Fruit fly (Drosophila melanogaster) whole organism, embryonic: ENCODE results near the gene hkb.

ENCODE experiments used
- Bgb ChIP-seq: fragments of 200-800 bp; sonication (Bioruptor generic); IDR thresholded peaks from 2 replicates; pipeline ENCODE4 v1.3.6; 2022; ENCODE audit warnings: missing biosample characterization, missing genetic modification characterization; ENCODE audit not compliant: partially characterized antibody
- CG12071 ChIP-seq: fragments of 200-800 bp; sonication (Bioruptor generic); optimal IDR thresholded peaks from 3 replicates; lab custom pipeline; 2018; ENCODE audit warnings: missing biosample characterization, mild to moderate bottlenecking, missing genetic modification characterization
- CG13296 ChIP-seq: fragments of 200-800 bp; sonication (Bioruptor generic); optimal IDR thresholded peaks from 3 replicates; lab custom pipeline; 2018; ENCODE audit warnings: missing biosample characterization, mild to moderate bottlenecking, missing genetic modification characterization
- CG14965 ChIP-seq: fragments of 200-800 bp; sonication (Bioruptor generic); optimal IDR thresholded peaks from 2 replicates; lab custom pipeline; 2016; ENCODE audit warnings: missing biosample characterization, missing genetic modification characterization, borderline replicate concordance
- CG17612 ChIP-seq: fragments of 200-800 bp; sonication (Bioruptor generic); IDR thresholded peaks from 2 replicates; pipeline ENCODE4 v1.3.6; 2022; ENCODE audit warnings: missing biosample characterization, missing genetic modification characterization
- CG1792 ChIP-seq: fragments of 200-800 bp; sonication (Bioruptor generic); optimal IDR thresholded peaks from 2 replicates; lab custom pipeline; 2016; ENCODE audit warnings: missing biosample characterization, missing genetic modification characterization
- CG18011 ChIP-seq: fragments of 200-800 bp; sonication (Bioruptor generic); optimal IDR thresholded peaks from 2 replicates; lab custom pipeline; 2017; ENCODE audit warnings: missing biosample characterization, missing genetic modification characterization, mild to moderate bottlenecking, moderate library complexity, missing genotype
- CG1832 ChIP-seq: fragments of 200-800 bp; sonication (Bioruptor generic); optimal IDR thresholded peaks from 2 replicates; lab custom pipeline; 2017; ENCODE audit warnings: missing biosample characterization, mild to moderate bottlenecking, missing genetic modification characterization, inconsistent platforms
- CG34224 ChIP-seq: fragments of 200-800 bp; sonication (Bioruptor generic); IDR thresholded peaks from 3 replicates; pipeline ENCODE4 v1.3.6; 2022; ENCODE audit warnings: missing biosample characterization, missing genetic modification characterization; ENCODE audit not compliant: partially characterized antibody
- CG3838 ChIP-seq: fragments of 200-800 bp; sonication (Bioruptor generic); optimal IDR thresholded peaks from 3 replicates; lab custom pipeline; 2016; ENCODE audit warnings: missing biosample characterization, missing genetic modification characterization
- CG3995 ChIP-seq: fragments of 200-800 bp; sonication (Bioruptor generic); optimal IDR thresholded peaks from 3 replicates; lab custom pipeline; 2016; ENCODE audit warnings: missing biosample characterization, missing genetic modification characterization
- CG4820 ChIP-seq: fragments of 200-800 bp; sonication (Bioruptor generic); optimal IDR thresholded peaks from 3 replicates; lab custom pipeline; 2016; ENCODE audit warnings: missing biosample characterization, missing genetic modification characterization
- CG6791 ChIP-seq: fragments of 200-800 bp; sonication (Bioruptor generic); IDR thresholded peaks from 3 replicates; pipeline ENCODE4 v1.3.6; 2022; ENCODE audit warnings: missing biosample characterization, missing genetic modification characterization; ENCODE audit not compliant: partially characterized antibody
- CG7357 ChIP-seq: fragments of 200-800 bp; sonication (Bioruptor generic); IDR thresholded peaks from 3 replicates; pipeline ENCODE4 v1.3.6; 2022; ENCODE audit warnings: missing biosample characterization, missing genetic modification characterization
- CG7928 ChIP-seq: fragments of 200-800 bp; sonication (Bioruptor generic); optimal IDR thresholded peaks from 2 replicates; lab custom pipeline; 2017; ENCODE audit warnings: missing biosample characterization, mild to moderate bottlenecking, missing genetic modification characterization
- CG8290 ChIP-seq, 3 experiments: fragments of 200-800 bp; sonication (Bioruptor generic); optimal IDR thresholded peaks; 2 replicates each; lab custom pipeline; 2016 to 2019; ENCODE audit warnings: missing biosample characterization in 3 of 3, missing genetic modification characterization in 3 of 3, mild to moderate bottlenecking in 2 of 3, moderate library complexity in 1 of 3
- CHES-1-like ChIP-seq: fragments of 200-800 bp; sonication (Bioruptor generic); optimal IDR thresholded peaks from 2 replicates; lab custom pipeline; 2016; ENCODE audit warnings: missing biosample characterization, missing genetic modification characterization
- CkIIα-i1 ChIP-seq: fragments of 200-800 bp; sonication (Bioruptor generic); IDR thresholded peaks from 2 replicates; pipeline ENCODE4 v1.3.6; 2022; ENCODE audit warnings: missing biosample characterization, missing genetic modification characterization
- Dip3 ChIP-seq: fragments of 200-800 bp; sonication (Bioruptor generic); optimal IDR thresholded peaks from 3 replicates; lab custom pipeline; 2016; ENCODE audit warnings: missing biosample characterization, missing genetic modification characterization
- Dll ChIP-seq: fragments of 200-800 bp; sonication (Bioruptor generic); IDR thresholded peaks from 4 replicates; pipeline ENCODE4 v1.3.6; 2022; ENCODE audit warnings: missing biosample characterization, missing genetic modification characterization; ENCODE audit not compliant: partially characterized antibody
- Dp ChIP-seq: fragments of 200-800 bp; sonication (Bioruptor generic); optimal IDR thresholded peaks from 2 replicates; lab custom pipeline; 2018; ENCODE audit warnings: missing biosample characterization, mild to moderate bottlenecking, missing genetic modification characterization, moderate library complexity
- Eip74EF ChIP-seq, 2 experiments: fragments of 200-800 bp in 1 of 2; fragments of >200 bp in 1 of 2; sonication (Bioruptor generic) in 1 of 2; optimal IDR thresholded peaks; 2 replicates each; lab custom pipeline; 2017 to 2019; ENCODE audit warnings: missing biosample characterization in 2 of 2, missing genetic modification characterization in 2 of 2, mild to moderate bottlenecking in 1 of 2, moderate library complexity in 1 of 2
- Fer3 ChIP-seq: fragments of 200-800 bp; sonication (Bioruptor generic); optimal IDR thresholded peaks from 2 replicates; lab custom pipeline; 2018; ENCODE audit warnings: missing biosample characterization, mild to moderate bottlenecking, missing genetic modification characterization, moderate library complexity
- HLHmδ ChIP-seq: fragments of 200-800 bp; sonication (Bioruptor generic); optimal IDR thresholded peaks from 2 replicates; lab custom pipeline; 2018; ENCODE audit warnings: missing biosample characterization, mild to moderate bottlenecking, missing genetic modification characterization, moderate library complexity
- HmgZ ChIP-seq: fragments of 200-800 bp; sonication (Bioruptor generic); optimal IDR thresholded peaks from 2 replicates; lab custom pipeline; 2018; ENCODE audit warnings: missing biosample characterization, mild to moderate bottlenecking, missing genetic modification characterization
- MBD-R2 ChIP-seq: fragments of 200-800 bp; sonication (Bioruptor generic); IDR thresholded peaks from 2 replicates; pipeline ENCODE4 v1.3.6; 2022; ENCODE audit warnings: missing biosample characterization, missing genetic modification characterization
- NfI ChIP-seq: fragments of 200-800 bp; sonication (Bioruptor generic); optimal IDR thresholded peaks from 3 replicates; lab custom pipeline; 2018; ENCODE audit warnings: missing biosample characterization, mild to moderate bottlenecking, missing genetic modification characterization, moderate library complexity
- Opbp ChIP-seq: fragments of 200-800 bp; sonication (Bioruptor generic); IDR thresholded peaks from 3 replicates; pipeline ENCODE4 v1.3.6; 2022; ENCODE audit warnings: missing biosample characterization, missing genetic modification characterization; ENCODE audit not compliant: partially characterized antibody
- Side ChIP-seq: fragments of 200-800 bp; sonication (Bioruptor generic); optimal IDR thresholded peaks from 2 replicates; lab custom pipeline; 2016; ENCODE audit warnings: missing biosample characterization, missing genetic modification characterization
- Sox100B ChIP-seq: fragments of 200-800 bp; sonication (Bioruptor generic); optimal IDR thresholded peaks from 3 replicates; lab custom pipeline; 2018; ENCODE audit warnings: missing biosample characterization, mild to moderate bottlenecking, missing genetic modification characterization
- ac ChIP-seq: fragments of 200-800 bp; sonication (Bioruptor generic); optimal IDR thresholded peaks from 3 replicates; lab custom pipeline; 2017; ENCODE audit warnings: missing biosample characterization, mild to moderate bottlenecking, missing genetic modification characterization
- aop ChIP-seq: fragments of 200-800 bp; sonication (Bioruptor generic); IDR thresholded peaks from 2 replicates; pipeline ENCODE4 v1.3.6; 2022; ENCODE audit warnings: missing biosample characterization, missing genetic modification characterization
- ara ChIP-seq: fragments of 200-800 bp; sonication (Bioruptor generic); IDR thresholded peaks from 2 replicates; pipeline ENCODE4 v1.3.6; 2022; ENCODE audit warnings: missing biosample characterization, missing genetic modification characterization
- cad ChIP-seq: fragments of >200 bp; optimal IDR thresholded peaks from 2 replicates; lab custom pipeline; 2017; ENCODE audit warnings: missing biosample characterization, missing genetic modification characterization
- ci ChIP-seq: fragments of 200-800 bp; sonication (Bioruptor generic); IDR thresholded peaks from 3 replicates; pipeline ENCODE4 v1.3.6; 2022; ENCODE audit warnings: missing biosample characterization, missing genetic modification characterization
- dysf ChIP-seq: fragments of 200-800 bp; sonication (Bioruptor generic); IDR thresholded peaks from 3 replicates; pipeline ENCODE4 v1.3.6; 2022; ENCODE audit warnings: missing biosample characterization, missing genetic modification characterization
- exex ChIP-seq: fragments of 200-800 bp; sonication (Bioruptor generic); optimal IDR thresholded peaks from 4 replicates; lab custom pipeline; 2018; ENCODE audit warnings: missing biosample characterization, mild to moderate bottlenecking, missing genetic modification characterization, moderate library complexity
- h ChIP-seq: fragments of >200 bp; optimal IDR thresholded peaks from 2 replicates; lab custom pipeline; 2017
- kay ChIP-seq: fragments of 200-800 bp; sonication (Bioruptor generic); optimal IDR thresholded peaks from 2 replicates; lab custom pipeline; 2016; ENCODE audit warnings: missing biosample characterization, missing genetic modification characterization
- ken ChIP-seq: fragments of 200-800 bp; sonication (Bioruptor generic); IDR thresholded peaks from 3 replicates; pipeline ENCODE4 v1.3.6; 2022; ENCODE audit warnings: missing biosample characterization, missing genetic modification characterization
- nerfin-1 ChIP-seq: fragments of 200-800 bp; sonication (Bioruptor generic); optimal IDR thresholded peaks from 3 replicates; lab custom pipeline; 2019; ENCODE audit warnings: missing biosample characterization, mild to moderate bottlenecking, missing genetic modification characterization, moderate library complexity
- otp ChIP-seq: fragments of 200-800 bp; sonication (Bioruptor generic); IDR thresholded peaks from 3 replicates; pipeline ENCODE4, ENCODE4 v1.3.6; 2022; ENCODE audit warnings: missing biosample characterization, missing genetic modification characterization
- p53 ChIP-seq: fragments of 200-800 bp; sonication (Bioruptor generic); optimal IDR thresholded peaks from 2 replicates; lab custom pipeline; 2016; ENCODE audit warnings: missing biosample characterization, missing genetic modification characterization
- ranshi ChIP-seq: fragments of 200-800 bp; sonication (Bioruptor generic); IDR thresholded peaks from 2 replicates; pipeline ENCODE4 v1.3.6; 2022; ENCODE audit warnings: missing biosample characterization, missing genetic modification characterization
- repo ChIP-seq: fragments of 200-800 bp; sonication (Bioruptor generic); optimal IDR thresholded peaks from 2 replicates; lab custom pipeline; 2016; ENCODE audit warnings: missing biosample characterization, missing genetic modification characterization
- sug ChIP-seq: fragments of 200-800 bp; optimal IDR thresholded peaks from 2 replicates; lab custom pipeline; 2019; ENCODE audit warnings: missing biosample characterization, mild to moderate bottlenecking, missing genetic modification characterization, moderate library complexity
- tgo ChIP-seq: fragments of 200-800 bp; sonication (Bioruptor generic); IDR thresholded peaks from 3 replicates; pipeline ENCODE4 v1.3.6; 2022; ENCODE audit warnings: missing biosample characterization, missing genetic modification characterization
- ttk ChIP-seq: fragments of 200-800 bp; sonication (Bioruptor generic); IDR thresholded peaks from 2 replicates; pipeline ENCODE4 v2.1.2; 2022; ENCODE audit warnings: missing biosample characterization, missing genetic modification characterization

hkb gene

DNA sequence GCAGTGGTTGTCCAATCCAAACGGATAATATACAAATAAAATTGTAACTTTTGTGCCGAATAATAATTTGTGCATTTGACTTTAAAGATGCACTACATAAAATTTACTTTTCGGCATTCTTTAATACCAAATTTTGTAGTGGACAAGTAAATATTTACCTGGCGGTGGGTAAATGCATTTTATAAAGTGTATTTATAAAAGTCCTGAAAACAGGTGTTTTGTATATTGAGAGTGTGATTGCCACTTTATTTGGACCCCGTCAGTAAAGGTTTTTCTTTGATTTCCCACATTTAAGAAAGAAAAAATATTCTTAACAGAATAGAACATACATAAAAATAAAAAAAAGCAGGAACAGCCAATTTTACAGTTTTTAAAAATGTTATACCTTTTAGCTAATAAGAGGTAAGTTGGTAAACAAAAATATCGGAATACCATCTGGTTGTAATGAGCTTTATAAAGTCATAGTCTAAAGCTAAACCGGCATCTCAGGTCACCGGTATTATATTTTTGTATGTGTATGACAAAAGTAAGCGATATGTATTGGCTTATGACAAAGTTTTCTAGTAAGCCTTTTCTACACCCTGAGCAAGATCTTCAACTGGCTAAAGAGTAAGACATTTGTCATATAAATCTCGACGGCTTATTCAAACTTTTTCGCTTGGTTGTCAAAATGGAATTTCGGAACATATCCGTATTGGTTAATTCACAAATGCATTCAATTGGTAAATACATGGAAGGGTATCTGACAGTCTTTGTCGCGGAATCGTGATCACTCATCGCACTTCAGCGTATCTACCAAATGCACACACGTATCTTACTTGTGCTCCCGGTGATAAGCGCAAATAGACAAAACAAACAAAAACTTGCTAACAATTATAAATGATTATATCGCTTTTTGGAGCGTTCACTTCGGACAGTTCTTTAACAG, 48.5 kb upstream of the hkb start (continued):
- TF ChIP-seq aop (GFP tag; lab: Robert Waterston, UW), result no peak
- TF ChIP-seq HLHmδ (GFP tag; lab: Kevin White, UChicago), result no peak
- TF ChIP-seq ttk (GFP tag; lab: Robert Waterston, UW), result peak; percentile 85
- no peak for TF ChIP-seq Dll (GFP tag; lab: Robert Waterston, UW)
- peak; percentile 90 for TF ChIP-seq NfI (GFP tag; lab: Kevin White, UChicago)
- TF ChIP-seq dysf (GFP tag; lab: Robert Waterston, UW), result peak; percentile 94
- no peak for TF ChIP-seq h (lab: Kevin White, UChicago)
- TF ChIP-seq CG3838 (GFP tag; lab: Kevin White, UChicago), result peak; percentile 7
- peak; percentile 92 for TF ChIP-seq HmgZ (tag; lab: Kevin White, UChicago)
- TF ChIP-seq ranshi, result peak; percentile 88; the same call in 1 of the 2 replicates
- no peak for TF ChIP-seq ac (GFP tag; lab: Kevin White, UChicago)
- TF ChIP-seq CG3995 (GFP tag; lab: Kevin White, UChicago), result peak; percentile 47
- no peak for TF ChIP-seq cad (GFP tag; lab: Kevin White, UChicago)
- no peak for TF ChIP-seq CG1832 (GFP tag; lab: Kevin White, UChicago)
- peak; percentile 39 for TF ChIP-seq CG7928
- peak; percentile 80 for TF ChIP-seq CHES-1-like
- peak; percentile 86 for TF ChIP-seq ken (GFP tag; lab: Robert Waterston, UW)
- no peak for TF ChIP-seq CG8290 (GFP tag; optimal IDR thresholded peaks at IDR 0.05; lab: Kevin White, UChicago)
- TF ChIP-seq CG8290 (tag; optimal IDR thresholded peaks at IDR 0.05; lab: Kevin White, UChicago), result peak in 1 of 2 experiments; percentile 97
- peak; percentile 89 for TF ChIP-seq CG12071
- peak; percentile 82 for TF ChIP-seq Sox100B (GFP tag; lab: Kevin White, UChicago)
- peak; percentile 49 for TF ChIP-seq p53 (GFP tag; lab: Kevin White, UChicago)
- no peak for TF ChIP-seq CkIIα-i1 (GFP tag; lab: Robert Waterston, UW)
- TF ChIP-seq CG17612 (GFP tag; lab: Robert Waterston, UW), result peak; percentile 48; the same call in 1 of the 2 replicates
- no peak for TF ChIP-seq CG34224 (GFP tag; lab: Robert Waterston, UW)
- TF ChIP-seq Opbp (GFP tag; lab: Robert Waterston, UW), result no peak
- peak; percentile 77 for TF ChIP-seq sug (tag; lab: Kevin White, UChicago)
- TF ChIP-seq Fer3 (tag; lab: Kevin White, UChicago), result peak; percentile 88
- peak; percentile 89 for TF ChIP-seq tgo (GFP tag; lab: Robert Waterston, UW)
- no peak for TF ChIP-seq CG6791 (GFP tag; lab: Robert Waterston, UW)
- TF ChIP-seq ara (GFP tag; lab: Robert Waterston, UW), result peak; percentile 76; the same call in 1 of the 2 replicates
- TF ChIP-seq Dp, result no peak
- TF ChIP-seq otp, result peak; percentile 75; the same call in 2 of the 3 replicates
- peak; percentile 84 for TF ChIP-seq CG4820 (GFP tag; lab: Kevin White, UChicago)
- peak; percentile 90 for TF ChIP-seq CG1792 (GFP tag; lab: Kevin White, UChicago)
- peak; percentile 54 for TF ChIP-seq CG14965 (GFP tag; lab: Kevin White, UChicago)
- peak; percentile 87 for TF ChIP-seq Side (GFP tag; lab: Kevin White, UChicago)
- peak; percentile 76 for TF ChIP-seq nerfin-1 (tag; lab: Kevin White, UChicago)
- TF ChIP-seq ci, result peak; percentile 93
- peak; percentile 79 for TF ChIP-seq CG7357
- peak; percentile 57; the same call in 1 of the 2 replicates for TF ChIP-seq MBD-R2 (GFP tag; lab: Robert Waterston, UW)
- TF ChIP-seq Dip3 (GFP tag; lab: Kevin White, UChicago), result peak; percentile 92
- TF ChIP-seq Eip74EF (GFP tag; optimal IDR thresholded peaks at IDR 0.05; lab: Kevin White, UChicago), result peak in 1 of 2 experiments; percentile 85
- TF ChIP-seq exex, result peak; percentile 78
- peak; percentile 76 for TF ChIP-seq kay (GFP tag; lab: Kevin White, UChicago)
- peak; percentile 85 for TF ChIP-seq repo (GFP tag; lab: Kevin White, UChicago)
- TF ChIP-seq CG13296, result peak; percentile 75
- TF ChIP-seq CG18011 (GFP tag; lab: Kevin White, UChicago), result peak; percentile 68
- no peak for TF ChIP-seq Bgb (GFP tag; lab: Robert Waterston, UW)
